Fruit fly (Drosophila melanogaster) whole organism, embryonic: Measurements from ENCODE around the gene CG43251.

Experiments used
- Awh ChIP-seq: fragments of 200-800 bp; sonication (Bioruptor generic); IDR thresholded peaks from 2 replicates; pipeline ENCODE4, ENCODE4 v1.3.6; 2022; ENCODE audit warnings: missing biosample characterization, missing genetic modification characterization
- CG10543 ChIP-seq: fragments of 200-800 bp; sonication (Bioruptor generic); optimal IDR thresholded peaks from 3 replicates; lab custom pipeline; 2017; ENCODE audit warnings: missing biosample characterization, mild to moderate bottlenecking, missing genetic modification characterization, moderate library complexity
- CG11696 ChIP-seq: fragments of 200-800 bp; sonication (Bioruptor generic); IDR thresholded peaks from 2 replicates; pipeline ENCODE4 v1.3.6; 2022; ENCODE audit warnings: missing biosample characterization, missing genetic modification characterization
- CG11723 ChIP-seq: fragments of 200-800 bp; sonication (Bioruptor generic); optimal IDR thresholded peaks from 2 replicates; lab custom pipeline; 2017; ENCODE audit warnings: missing biosample characterization, mild to moderate bottlenecking, missing genetic modification characterization
- CG12104 ChIP-seq: fragments of 200-800 bp; sonication (Bioruptor generic); optimal IDR thresholded peaks from 3 replicates; lab custom pipeline; 2016; ENCODE audit warnings: missing biosample characterization, missing genetic modification characterization
- CG1233 ChIP-seq: fragments of 200-800 bp; sonication (Bioruptor generic); optimal IDR thresholded peaks from 4 replicates; lab custom pipeline; 2018; ENCODE audit warnings: missing biosample characterization, mild to moderate bottlenecking, missing genetic modification characterization
- CG12659 ChIP-seq: fragments of 200-800 bp; sonication (Bioruptor generic); optimal IDR thresholded peaks from 3 replicates; lab custom pipeline; 2017; ENCODE audit warnings: mild to moderate bottlenecking, missing biosample characterization, missing genetic modification reagents, missing genetic modification characterization
- CG12744 ChIP-seq: fragments of 200-800 bp; sonication (Bioruptor generic); optimal IDR thresholded peaks from 2 replicates; lab custom pipeline; 2016; ENCODE audit warnings: missing biosample characterization, missing genetic modification characterization
- CG12942 ChIP-seq: fragments of 200-800 bp; sonication (Bioruptor generic); optimal IDR thresholded peaks from 3 replicates; lab custom pipeline; 2016; ENCODE audit warnings: missing biosample characterization, missing genetic modification characterization
- CG13775 ChIP-seq: fragments of 200-800 bp; sonication (Bioruptor generic); optimal IDR thresholded peaks from 3 replicates; lab custom pipeline; 2017; ENCODE audit warnings: missing biosample characterization, mild to moderate bottlenecking, missing genetic modification characterization
- CG14050 ChIP-seq: fragments of 200-800 bp; sonication (Bioruptor generic); IDR thresholded peaks from 3 replicates; pipeline ENCODE4 v1.3.6; 2022; ENCODE audit warnings: missing biosample characterization, missing genetic modification characterization
- CG15269 ChIP-seq: fragments of 200-800 bp; sonication (Bioruptor generic); optimal IDR thresholded peaks from 2 replicates; lab custom pipeline; 2018; ENCODE audit warnings: missing biosample characterization, mild to moderate bottlenecking, missing genetic modification characterization, moderate library complexity
- CG15514 ChIP-seq: fragments of 200-800 bp; sonication (Bioruptor generic); optimal IDR thresholded peaks from 3 replicates; lab custom pipeline; 2017; ENCODE audit warnings: missing biosample characterization, missing genetic modification characterization, mild to moderate bottlenecking, moderate library complexity, missing genetic modification reagents
- CG17385 ChIP-seq: fragments of 200-800 bp; sonication (Bioruptor generic); optimal IDR thresholded peaks from 3 replicates; lab custom pipeline; 2018; ENCODE audit warnings: missing biosample characterization, mild to moderate bottlenecking, missing genetic modification characterization
- CG2120 ChIP-seq: fragments of 200-800 bp; sonication (Bioruptor generic); optimal IDR thresholded peaks from 3 replicates; lab custom pipeline; 2016; ENCODE audit warnings: missing biosample characterization, missing genetic modification characterization
- CG2129 ChIP-seq: fragments of 200-800 bp; sonication (Bioruptor generic); IDR thresholded peaks from 2 replicates; pipeline ENCODE4 v1.3.6; 2022; ENCODE audit warnings: missing biosample characterization, missing genetic modification characterization; ENCODE audit not compliant: partially characterized antibody
- CG3726 ChIP-seq: fragments of 200-800 bp; sonication (Bioruptor generic); IDR thresholded peaks from 3 replicates; pipeline ENCODE4, ENCODE4 v1.3.6; 2022; ENCODE audit warnings: missing biosample characterization, missing genetic modification characterization
- CG3847 ChIP-seq: fragments of 200-800 bp; sonication (Bioruptor generic); IDR thresholded peaks from 2 replicates; pipeline ENCODE4 v1.3.6; 2022; ENCODE audit warnings: missing biosample characterization, missing genetic modification characterization
- CG4854 ChIP-seq: fragments of 200-800 bp; sonication (Bioruptor generic); optimal IDR thresholded peaks from 2 replicates; lab custom pipeline; 2016; ENCODE audit warnings: missing biosample characterization, missing genetic modification characterization, inconsistent platforms
- CG6175 ChIP-seq: fragments of 200-800 bp; sonication (Bioruptor generic); IDR thresholded peaks from 3 replicates; pipeline ENCODE4 v1.3.6; 2022; ENCODE audit warnings: missing biosample characterization, missing genetic modification characterization
- CG6689 ChIP-seq: fragments of 200-800 bp; sonication (Bioruptor generic); IDR thresholded peaks from 2 replicates; pipeline ENCODE4 v1.3.6; 2022; ENCODE audit warnings: missing biosample characterization, missing genetic modification characterization
- CG7745 ChIP-seq: fragments of 200-800 bp; sonication (Bioruptor generic); optimal IDR thresholded peaks from 2 replicates; lab custom pipeline; 2018; ENCODE audit warnings: missing biosample characterization, mild to moderate bottlenecking, missing genetic modification characterization, moderate library complexity
- CG8359 ChIP-seq: fragments of 200-800 bp; sonication (Bioruptor generic); optimal IDR thresholded peaks from 2 replicates; lab custom pipeline; 2017; ENCODE audit warnings: missing biosample characterization, mild to moderate bottlenecking, missing genetic modification characterization, borderline replicate concordance
- CG9609 ChIP-seq: fragments of 200-800 bp; sonication (Bioruptor generic); optimal IDR thresholded peaks from 3 replicates; lab custom pipeline; 2016; ENCODE audit warnings: missing biosample characterization, missing genetic modification characterization
- CG9817 ChIP-seq: fragments of 200-800 bp; sonication (Bioruptor generic); optimal IDR thresholded peaks from 2 replicates; lab custom pipeline; 2018; ENCODE audit warnings: missing biosample characterization, mild to moderate bottlenecking, missing genetic modification characterization, moderate library complexity
- Dll ChIP-seq: fragments of 200-800 bp; sonication (Bioruptor generic); IDR thresholded peaks from 4 replicates; pipeline ENCODE4 v1.3.6; 2022; ENCODE audit warnings: missing biosample characterization, missing genetic modification characterization; ENCODE audit not compliant: partially characterized antibody
- ERR ChIP-seq: fragments of 200-800 bp; sonication (Bioruptor generic); optimal IDR thresholded peaks from 2 replicates; lab custom pipeline; 2016; ENCODE audit warnings: missing biosample characterization, missing genetic modification characterization
- Elba2 ChIP-seq: fragments of 200-800 bp; sonication (Bioruptor generic); optimal IDR thresholded peaks from 3 replicates; lab custom pipeline; 2016; ENCODE audit warnings: missing biosample characterization, missing genetic modification characterization
- Gug ChIP-seq: fragments of 200-800 bp; sonication (Bioruptor generic); IDR thresholded peaks from 4 replicates; pipeline ENCODE4 v1.3.6; 2022; ENCODE audit warnings: missing biosample characterization, missing genetic modification characterization
- HmgD ChIP-seq: fragments of 200-800 bp; sonication (Bioruptor generic); optimal IDR thresholded peaks from 3 replicates; lab custom pipeline; 2016; ENCODE audit warnings: missing biosample characterization, missing genetic modification characterization
- Lhr ChIP-seq: fragments of 200-800 bp; sonication (Bioruptor generic); optimal IDR thresholded peaks from 3 replicates; lab custom pipeline; 2017; ENCODE audit warnings: mild to moderate bottlenecking, missing biosample characterization, missing genetic modification reagents, missing genetic modification characterization
- MESR4 ChIP-seq: fragments of 200-800 bp; sonication (Bioruptor generic); optimal IDR thresholded peaks from 2 replicates; lab custom pipeline; 2018; ENCODE audit warnings: missing biosample characterization, mild to moderate bottlenecking, missing genetic modification characterization, moderate library complexity
- Pdp1 ChIP-seq, 2 experiments: fragments of 200-800 bp; sonication (Bioruptor generic); optimal IDR thresholded peaks; 3 replicates each; lab custom pipeline; 2016; ENCODE audit warnings: missing biosample characterization in 2 of 2, missing genetic modification characterization in 2 of 2, mild to moderate bottlenecking in 1 of 2, moderate library complexity in 1 of 2
- Rfx ChIP-seq: fragments of 200-800 bp; sonication (Bioruptor generic); IDR thresholded peaks from 2 replicates; pipeline ENCODE4 v1.3.6; 2022; ENCODE audit warnings: missing biosample characterization, missing genetic modification characterization
- Six4 ChIP-seq: fragments of 200-800 bp; sonication (Bioruptor generic); optimal IDR thresholded peaks from 2 replicates; lab custom pipeline; 2016; ENCODE audit warnings: missing biosample characterization, missing genetic modification characterization
- chm ChIP-seq: fragments of 200-800 bp; sonication (Bioruptor generic); IDR thresholded peaks from 2 replicates; pipeline ENCODE4 v1.3.6; 2022; ENCODE audit warnings: missing biosample characterization, missing genetic modification characterization
- dati ChIP-seq: fragments of 200-800 bp; sonication (Bioruptor generic); IDR thresholded peaks from 2 replicates; pipeline ENCODE4 v1.3.6; 2022; ENCODE audit warnings: missing biosample characterization, missing genetic modification characterization
- fu2 ChIP-seq: fragments of 200-800 bp; sonication (Bioruptor generic); optimal IDR thresholded peaks from 2 replicates; lab custom pipeline; 2016; ENCODE audit warnings: missing biosample characterization, missing genetic modification characterization
- gcm ChIP-seq: fragments of 200-800 bp; sonication (Bioruptor generic); optimal IDR thresholded peaks from 2 replicates; lab custom pipeline; 2019; ENCODE audit warnings: missing biosample characterization, mild to moderate bottlenecking, missing genetic modification characterization, moderate library complexity
- gro ChIP-seq: fragments of 200-800 bp; sonication (Bioruptor generic); optimal IDR thresholded peaks from 2 replicates; lab custom pipeline; 2016; ENCODE audit warnings: missing biosample characterization, missing genetic modification characterization
- hkb ChIP-seq, 2 experiments: fragments of 200-800 bp in 1 of 2; fragments of >200 bp in 1 of 2; sonication (Bioruptor generic) in 1 of 2; IDR thresholded peaks in 1 of 2; optimal IDR thresholded peaks in 1 of 2; 2 replicates each; pipeline versions ENCODE4 v1.3.6 to Lab custom; 2017 to 2022; ENCODE audit warnings: missing biosample characterization in 1 of 2, missing genetic modification characterization in 1 of 2
- klu ChIP-seq: fragments of 200-800 bp; sonication (Bioruptor generic); IDR thresholded peaks from 2 replicates; pipeline ENCODE4 v1.3.6; 2022; ENCODE audit warnings: missing biosample characterization, missing genetic modification characterization
- maf-S ChIP-seq: fragments of 200-800 bp; sonication (Bioruptor generic); optimal IDR thresholded peaks from 2 replicates; lab custom pipeline; 2016; ENCODE audit warnings: missing biosample characterization, missing genetic modification characterization
- mirr ChIP-seq: fragments of 200-800 bp; sonication (Bioruptor generic); optimal IDR thresholded peaks from 3 replicates; lab custom pipeline; 2018; ENCODE audit warnings: missing biosample characterization, mild to moderate bottlenecking, missing genetic modification characterization
- pfk ChIP-seq: fragments of 200-800 bp; sonication (Bioruptor generic); optimal IDR thresholded peaks from 2 replicates; lab custom pipeline; 2018; ENCODE audit warnings: missing biosample characterization, mild to moderate bottlenecking, missing genetic modification characterization, moderate library complexity
- pum ChIP-seq: fragments of 200-800 bp; sonication (Bioruptor generic); optimal IDR thresholded peaks from 2 replicates; lab custom pipeline; 2016; ENCODE audit warnings: missing biosample characterization, missing genetic modification characterization
- sr ChIP-seq: fragments of 200-800 bp; sonication (Bioruptor generic); IDR thresholded peaks from 3 replicates; pipeline ENCODE4 v1.3.6; 2022; ENCODE audit warnings: missing biosample characterization, missing genetic modification characterization
- vfl ChIP-seq: fragments of 200-800 bp; sonication (Bioruptor generic); optimal IDR thresholded peaks from 2 replicates; lab custom pipeline; 2016; ENCODE audit warnings: missing biosample characterization, missing genetic modification characterization
- wdn ChIP-seq: fragments of 200-800 bp; sonication (Bioruptor generic); IDR thresholded peaks from 2 replicates; pipeline ENCODE4 v1.3.6; 2022; ENCODE audit warnings: missing biosample characterization, missing genetic modification characterization

CG43251 gene

DNA sequence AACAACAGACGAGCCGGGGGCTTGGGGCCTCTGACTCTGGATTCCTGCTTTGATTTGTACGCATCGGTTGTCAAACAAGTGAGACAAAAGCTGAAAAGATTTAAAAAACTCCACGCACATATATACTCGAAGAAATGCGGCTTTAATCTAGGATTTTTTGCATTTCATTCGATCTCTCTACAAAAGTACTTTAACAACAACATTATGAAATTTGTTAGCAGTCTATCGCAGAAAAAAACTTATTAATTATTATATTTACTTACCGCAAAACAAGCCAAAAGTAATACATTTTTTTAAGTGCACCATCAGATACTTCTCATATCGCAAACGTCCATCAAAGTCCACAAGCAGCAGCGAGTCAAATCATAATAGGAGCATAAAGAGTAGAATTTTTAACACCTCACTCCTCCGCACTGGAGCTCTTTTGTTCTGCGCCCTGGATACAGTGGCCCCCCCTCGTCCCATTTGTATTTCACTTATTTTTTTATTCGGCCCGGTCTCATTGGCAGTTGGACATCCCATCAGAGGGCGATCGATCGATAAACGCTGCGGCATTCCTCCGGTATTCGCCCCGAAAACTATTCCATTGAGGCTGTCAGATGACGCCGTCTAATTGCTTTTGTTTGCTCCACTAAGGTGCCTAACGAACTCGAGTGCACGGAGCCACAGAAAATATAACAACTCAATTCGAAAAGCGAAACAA is 48.1 kb upstream of the CG43251 start (continued):
- peak; percentile 6 for TF ChIP-seq CG13775 (GFP tag; lab: Kevin White, UChicago)
- no peak for TF ChIP-seq CG1233
- no peak for TF ChIP-seq CG2129 (GFP tag; lab: Robert Waterston, UW)
- peak; percentile 27; the same call in 1 of the 4 replicates for TF ChIP-seq Gug
- TF ChIP-seq Dll, result no peak
- TF ChIP-seq fu2 (GFP tag; lab: Kevin White, UChicago), result no peak
- TF ChIP-seq wdn (GFP tag; lab: Robert Waterston, UW), result no peak
- no peak for TF ChIP-seq dati
- no peak for TF ChIP-seq gro (GFP tag; lab: Kevin White, UChicago)
- 0 out of 2 replicates have a peak, but pooled peaks have one; percentile 21 for TF ChIP-seq chm
- TF ChIP-seq mirr (GFP tag; lab: Kevin White, UChicago), result no peak
- no peak for TF ChIP-seq hkb (optimal IDR thresholded peaks at IDR 0.05; lab: Kevin White, UChicago)
- peak; percentile 45; the same call in 1 of the 2 replicates for TF ChIP-seq hkb (GFP tag; IDR thresholded peaks at IDR 0.05; lab: Robert Waterston, UW)
- no peak for TF ChIP-seq maf-S
- TF ChIP-seq CG3726 (GFP tag; lab: Robert Waterston, UW), result 0 out of 3 replicates have a peak, but pooled peaks have one; percentile 47
- peak; percentile 4 for TF ChIP-seq Six4 (GFP tag; lab: Kevin White, UChicago)
- no peak for TF ChIP-seq CG11696 (GFP tag; lab: Robert Waterston, UW)
- peak; percentile 59 for TF ChIP-seq CG6689 (GFP tag; lab: Robert Waterston, UW)
- TF ChIP-seq CG4854 (GFP tag; lab: Kevin White, UChicago), result peak; percentile 6
- no peak for TF ChIP-seq CG10543 (GFP tag; lab: Kevin White, UChicago)
- peak; percentile 44 for TF ChIP-seq CG15269
- peak in 1 of 2 experiments; percentile 7 for TF ChIP-seq Pdp1 (GFP tag; optimal IDR thresholded peaks at IDR 0.05; lab: Kevin White, UChicago)
- TF ChIP-seq HmgD (GFP tag; lab: Kevin White, UChicago), result no peak
- TF ChIP-seq CG11723 (GFP tag; lab: Kevin White, UChicago), result no peak
- TF ChIP-seq CG3847 (GFP tag; lab: Robert Waterston, UW), result no peak
- peak; percentile 14 for TF ChIP-seq CG8359
- TF ChIP-seq CG17385, result no peak
- TF ChIP-seq CG15514 (GFP tag; lab: Kevin White, UChicago), result no peak
- no peak for TF ChIP-seq sr (GFP tag; lab: Robert Waterston, UW)
- TF ChIP-seq CG12104 (GFP tag; lab: Kevin White, UChicago), result peak; percentile 31
- TF ChIP-seq vfl (GFP tag; lab: Kevin White, UChicago), result no peak
- TF ChIP-seq CG12659 (GFP tag; lab: Kevin White, UChicago), result no peak
- no peak for TF ChIP-seq Elba2
- no peak for TF ChIP-seq klu
- TF ChIP-seq ERR, result no peak
- TF ChIP-seq Awh (GFP tag; lab: Robert Waterston, UW), result no peak
- TF ChIP-seq CG7745, result no peak
- no peak for TF ChIP-seq CG12942 (GFP tag; lab: Kevin White, UChicago)
- no peak for TF ChIP-seq CG6175
- no peak for TF ChIP-seq gcm
- TF ChIP-seq CG12744 (GFP tag; lab: Kevin White, UChicago), result no peak
- peak; percentile 22 for TF ChIP-seq CG2120 (GFP tag; lab: Kevin White, UChicago)
- TF ChIP-seq pfk (GFP tag; lab: Kevin White, UChicago), result no peak
- no peak for TF ChIP-seq CG9817 (tag; lab: Kevin White, UChicago)
- TF ChIP-seq Lhr (GFP tag; lab: Kevin White, UChicago), result no peak
- no peak for TF ChIP-seq MESR4 (GFP tag; lab: Kevin White, UChicago)
- no peak for TF ChIP-seq CG14050
- TF ChIP-seq CG9609 (GFP tag; lab: Kevin White, UChicago), result no peak
- TF ChIP-seq pum, result no peak
- TF ChIP-seq Rfx (GFP tag; lab: Robert Waterston, UW), result no peak
